Worm (Caenorhabditis elegans): ENCODE results near the gene rabx-5.

Gene rabx-5

DNA sequence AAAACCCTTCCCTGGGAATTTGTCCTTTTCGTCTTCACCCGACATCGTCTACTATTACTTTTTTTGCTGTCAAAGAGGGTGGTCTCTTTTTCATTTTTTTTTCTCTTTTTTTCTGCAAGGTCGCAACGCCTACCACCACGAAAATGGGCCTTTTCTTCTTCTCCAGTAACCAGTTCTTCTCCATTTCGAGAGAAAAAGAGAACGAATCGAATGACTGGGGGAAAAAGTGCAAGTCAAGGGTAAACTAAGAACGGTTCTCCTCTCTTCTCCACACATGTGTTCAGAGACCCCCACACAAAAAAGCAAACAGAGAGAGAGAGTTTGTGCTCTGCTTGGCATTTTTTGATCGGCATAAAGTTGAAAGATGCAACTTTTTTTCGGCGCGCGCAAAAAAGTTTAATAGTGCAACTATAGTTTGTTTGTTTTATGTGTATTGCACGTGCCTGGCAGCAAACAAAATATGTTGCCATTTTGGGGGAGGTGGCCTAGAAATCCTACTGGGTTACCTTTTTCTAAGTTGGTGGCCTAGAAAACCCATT is 31.4 kb downstream of the rabx-5 start:
- TF ChIP-seq fkh-4 (tag; optimal IDR thresholded peaks at IDR 0.05; ENCODE audit: borderline replicate concordance) (no peak), nhr-85 (tag) (peak; percentile 3), pag-3 (tag; optimal IDR thresholded peaks at IDR 0.05; ENCODE audit: borderline replicate concordance, insufficient read depth) (no peak), nhr-20 (tag; optimal IDR thresholded peaks at IDR 0.05) (peak; percentile 23), mdl-1 (tag; optimal IDR thresholded peaks at IDR 0.05) (peak in 1 of 2 experiments; percentile 41), blmp-1 (tag; optimal IDR thresholded peaks at IDR 0.05) (peak; percentile 72), lin-14 (GFP tag; optimal IDR thresholded peaks at IDR 0.05) (peak; percentile 61), efl-1 (optimal IDR thresholded peaks at IDR 0.05) (peak in 1 of 2 experiments; percentile 0), efl-1 (GFP tag; optimal IDR thresholded peaks at IDR 0.05 in 1 of 2) (peak in 1 of 2 experiments; percentile 68), nhr-71 (tag; optimal IDR thresholded peaks at IDR 0.05) (peak; percentile 7), mep-1 (tag; optimal IDR thresholded peaks at IDR 0.05) (peak; percentile 12), nhr-77 (tag; optimal IDR thresholded peaks at IDR 0.05) (no peak)

DNA sequence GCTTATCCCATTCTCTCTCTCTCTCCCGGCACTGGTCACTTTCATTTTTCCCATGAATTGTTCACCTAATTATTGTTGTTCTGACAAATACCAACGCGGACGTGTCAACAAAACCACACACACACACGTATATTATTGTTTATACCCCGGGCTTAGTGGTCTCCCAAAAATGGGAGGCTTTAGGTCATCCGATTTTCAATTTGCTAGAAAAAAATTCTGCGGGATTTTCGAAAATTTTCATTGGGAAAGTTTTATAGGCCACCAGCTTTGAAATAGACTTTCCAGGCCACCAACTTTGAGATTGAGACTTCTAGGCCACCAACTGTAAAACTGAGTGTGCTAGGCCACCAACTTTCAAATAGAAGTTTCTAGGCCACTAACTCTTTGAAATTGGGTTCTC is 32.8 kb downstream of the rabx-5 start:
- TF ChIP-seq lin-13 (GFP tag; optimal IDR thresholded peaks at IDR 0.05) = no peak
- TF ChIP-seq sptf-1 (tag; optimal IDR thresholded peaks at IDR 0.05) = no peak
- no peak for TF ChIP-seq unc-98 (GFP tag; IDR thresholded peaks at IDR 0.05)
- no peak for TF ChIP-seq mef-2 (tag; optimal IDR thresholded peaks at IDR 0.05)
- peak; percentile 78 for TF ChIP-seq blmp-1 (tag; optimal IDR thresholded peaks at IDR 0.05)

DNA sequence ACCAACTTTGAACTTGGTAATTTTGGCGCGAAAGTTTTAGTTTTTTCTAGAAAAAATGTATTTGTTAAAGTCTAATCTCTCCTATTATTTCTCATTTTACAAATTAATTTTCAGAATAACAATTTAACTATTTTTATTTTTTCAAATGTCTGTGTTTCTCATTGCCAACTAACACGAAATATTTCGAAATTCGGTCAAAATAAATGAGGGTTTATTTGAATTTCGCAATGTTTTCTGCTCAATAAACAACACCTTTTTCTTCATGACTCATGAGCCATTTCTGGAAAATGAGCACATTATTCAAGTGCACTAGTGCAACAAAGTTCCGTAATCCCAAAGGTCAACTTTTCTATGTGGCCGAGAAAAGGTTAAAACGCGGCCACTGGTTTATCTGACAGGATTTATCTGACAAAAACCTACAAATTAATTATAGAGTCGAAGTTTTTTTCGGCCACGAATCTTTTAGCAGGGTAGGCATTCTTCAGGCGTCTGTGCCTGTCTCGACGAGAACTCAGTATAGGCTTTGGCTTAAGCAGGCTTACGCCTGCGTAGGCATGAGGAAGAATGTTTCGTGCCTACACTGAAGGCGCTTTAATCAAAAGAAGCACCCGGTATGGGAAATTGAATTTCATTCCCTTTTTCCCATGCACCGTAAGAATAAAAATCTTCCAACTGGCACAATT is 33.3 kb downstream of the rabx-5 start, which contains the start of gene Y39A1A.27:
TSS of gene Y39A1A.27 (plus strand) at position 633 of the 683 bp plus-strand sequence.
- TF ChIP-seq ceh-82 (tag; optimal IDR thresholded peaks at IDR 0.05) (peak in 1 of 3 experiments; percentile 1), tlp-1 (tag; optimal IDR thresholded peaks at IDR 0.05) (no peak), lsy-2 (tag; optimal IDR thresholded peaks at IDR 0.05) (peak in 1 of 2 experiments; percentile 7)

DNA sequence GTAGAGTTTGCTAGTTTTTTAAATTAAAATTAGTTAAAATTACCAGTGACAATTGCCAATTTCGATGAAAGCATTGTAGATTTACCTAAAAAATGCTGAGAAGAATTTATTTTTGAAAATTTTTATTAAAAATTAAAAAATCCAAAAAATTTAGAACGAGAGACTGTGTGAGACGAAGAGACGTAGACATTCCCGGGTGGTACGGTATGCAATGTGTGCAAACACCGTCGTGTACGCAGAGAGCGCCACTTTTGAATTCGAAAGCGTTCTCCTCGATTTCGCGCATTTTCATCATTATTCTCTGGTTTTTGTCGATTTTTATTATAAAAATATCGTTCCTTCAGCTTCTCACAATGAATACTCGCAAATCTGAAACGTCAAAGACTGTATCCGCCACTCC is 37.6 kb downstream of the rabx-5 start, which contains the start of the genes dhs-11 and orc-1:
TSS of gene dhs-11 (minus strand) at position 85 of the 400 bp plus-strand sequence.
TSS of gene orc-1 (plus strand) at position 349 of the 400 bp plus-strand sequence.
- TF ChIP-seq pqm-1 (tag; optimal IDR thresholded peaks at IDR 0.05) (no peak), unc-62 (GFP tag; optimal IDR thresholded peaks at IDR 0.05) (no peak), efl-1 (optimal IDR thresholded peaks at IDR 0.05) (peak; percentile 62 to 91), efl-1 (GFP tag; optimal IDR thresholded peaks at IDR 0.05 in 1 of 2) (peak; percentile 91 to 99), Y116A8C.19 (tag; optimal IDR thresholded peaks at IDR 0.05; ENCODE audit: borderline replicate concordance) (no peak), mdl-1 (tag; optimal IDR thresholded peaks at IDR 0.05) (peak in 1 of 2 experiments; percentile 67), sptf-1 (tag; optimal IDR thresholded peaks at IDR 0.05) (no peak), unc-130 (tag; optimal IDR thresholded peaks at IDR 0.05) (peak; percentile 71), rnt-1 (tag; optimal IDR thresholded peaks at IDR 0.05) (peak; percentile 57), xbp-1 (tag; optimal IDR thresholded peaks at IDR 0.05) (peak; percentile 38), hlh-4 (tag; optimal IDR thresholded peaks at IDR 0.05) (no peak), jun-1 (tag; optimal IDR thresholded peaks at IDR 0.05) (no peak), isw-1 (GFP tag; IDR thresholded peaks at IDR 0.05) (peak; percentile 35), nhr-77 (tag; optimal IDR thresholded peaks at IDR 0.05) (no peak), nhr-90 (tag; optimal IDR thresholded peaks at IDR 0.05; ENCODE audit: poor library complexity) (peak; percentile 48), ceh-8 (GFP tag; optimal IDR thresholded peaks at IDR 0.05) (no peak), zip-4 (GFP tag; optimal IDR thresholded peaks at IDR 0.05) (no peak), elt-3 (tag; optimal IDR thresholded peaks at IDR 0.05) (peak in 1 of 6 experiments; percentile 75), snu-23 (GFP tag; optimal IDR thresholded peaks at IDR 0.05) (peak; percentile 72), C16A3.4 (tag; optimal IDR thresholded peaks at IDR 0.05) (peak; percentile 59), nhr-20 (tag; optimal IDR thresholded peaks at IDR 0.05) (peak; percentile 59), sox-4 (tag; optimal IDR thresholded peaks at IDR 0.05) (no peak), C04F5.9 (tag; optimal IDR thresholded peaks at IDR 0.05) (no peak), pag-3 (tag; optimal IDR thresholded peaks at IDR 0.05; ENCODE audit: borderline replicate concordance, insufficient read depth) (no peak), ceh-90 (tag; optimal IDR thresholded peaks at IDR 0.05) (no peak), sup-37 (GFP tag; optimal IDR thresholded peaks at IDR 0.05) (no peak), snpc-4 (tag; optimal IDR thresholded peaks at IDR 0.05) (peak; percentile 22), fkh-10 (GFP tag; optimal IDR thresholded peaks at IDR 0.05) (no peak), pax-3 (tag; optimal IDR thresholded peaks at IDR 0.05) (no peak), hlh-17 (GFP tag; optimal IDR thresholded peaks at IDR 0.05; ENCODE audit: borderline replicate concordance) (no peak), nhr-71 (tag; optimal IDR thresholded peaks at IDR 0.05) (peak; percentile 66), swsn-7 (tag; optimal IDR thresholded peaks at IDR 0.05) (peak; percentile 42), lin-39 (tag; optimal IDR thresholded peaks at IDR 0.05) (peak; percentile 24)
